Fruit fly (Drosophila melanogaster): Measurements from ENCODE around the gene subdued.
A peak's percentile ranks its signal among the peaks of the same experiment; 100 is the strongest.

subdued gene

dm6 chr3R:19600335-19600734 is 42.2 kb downstream of the subdued start, which contains the start of gene CG7333:
CG7333 (plus strand) TSS chr3R:19600635.
- TF ChIP-seq dsf (GFP tag; optimal IDR thresholded peaks at IDR 0.05; ENCODE audit: borderline replicate concordance) (no peak), GATAd (GFP tag; optimal IDR thresholded peaks at IDR 0.05) (no peak), br (GFP tag; optimal IDR thresholded peaks at IDR 0.05) (no peak), CrebA (GFP tag; optimal IDR thresholded peaks at IDR 0.05; ENCODE audit: borderline replicate concordance) (no peak), Hr78 (GFP tag; optimal IDR thresholded peaks at IDR 0.05) (no peak), woc (GFP tag; optimal IDR thresholded peaks at IDR 0.05) (no peak), dmrt93B (GFP tag; optimal IDR thresholded peaks at IDR 0.05) (no peak), jim (GFP tag; optimal IDR thresholded peaks at IDR 0.05) (no peak), foxo (GFP tag; optimal IDR thresholded peaks at IDR 0.05) (no peak), HLH106 (tag; optimal IDR thresholded peaks at IDR 0.05) (no peak), Jra (GFP tag; optimal IDR thresholded peaks at IDR 0.05) (no peak), CG32264 (GFP tag; optimal IDR thresholded peaks at IDR 0.05) (no peak), h (GFP tag; optimal IDR thresholded peaks at IDR 0.05) (no peak), Hnf4 (GFP tag; optimal IDR thresholded peaks at IDR 0.05) (no peak), Abd-B (GFP tag; optimal IDR thresholded peaks at IDR 0.05) (no peak), tai (GFP tag; optimal IDR thresholded peaks at IDR 0.05) (no peak), Rel (GFP tag; optimal IDR thresholded peaks at IDR 0.05) (no peak), Rel (tag; optimal IDR thresholded peaks at IDR 0.05) (no peak), dl (GFP tag; optimal IDR thresholded peaks at IDR 0.05; ENCODE audit: insufficient read depth in 1 of 2, partially characterized antibody in 2 of 2) (no peak)

- TF ChIP-seq fru (GFP tag; optimal IDR thresholded peaks at IDR 0.05) (no peak), pan (optimal IDR thresholded peaks at IDR 0.05) (no peak), foxo (GFP tag; optimal IDR thresholded peaks at IDR 0.05) (no peak), brk (GFP tag; optimal IDR thresholded peaks at IDR 0.05) (no peak), Dfd (GFP tag; optimal IDR thresholded peaks at IDR 0.05) (no peak), Jra (GFP tag; optimal IDR thresholded peaks at IDR 0.05) (no peak), h (GFP tag; optimal IDR thresholded peaks at IDR 0.05) (no peak), rgr (GFP tag; optimal IDR thresholded peaks at IDR 0.05) (no peak), Mio (GFP tag; optimal IDR thresholded peaks at IDR 0.05) (no peak), Myc (optimal IDR thresholded peaks at IDR 0.05) (no peak), psq (GFP tag; optimal IDR thresholded peaks at IDR 0.05) (no peak)
Observed at dm6 chr3R:19598855-19599254, 43.7 kb downstream of the subdued start, which contains the start of gene Cpr92A. Cpr92A (minus strand) TSS chr3R:19598955.

- no peak for TF ChIP-seq Hr78 (GFP tag; optimal IDR thresholded peaks at IDR 0.05)
- TF ChIP-seq OdsH (GFP tag; optimal IDR thresholded peaks at IDR 0.05): no peak
- no peak for TF ChIP-seq Mio (GFP tag; optimal IDR thresholded peaks at IDR 0.05)
- TF ChIP-seq sv (GFP tag; optimal IDR thresholded peaks at IDR 0.05): no peak
- TF ChIP-seq foxo (GFP tag; optimal IDR thresholded peaks at IDR 0.05): no peak
- TF ChIP-seq CG32264 (GFP tag; optimal IDR thresholded peaks at IDR 0.05): no peak
- TF ChIP-seq Sp1 (GFP tag; optimal IDR thresholded peaks at IDR 0.05): no peak
- no peak for TF ChIP-seq ey (GFP tag; optimal IDR thresholded peaks at IDR 0.05)
- no peak for TF ChIP-seq Hr83 (GFP tag; optimal IDR thresholded peaks at IDR 0.05; ENCODE audit: poor library complexity, severe bottlenecking)
- TF ChIP-seq psq (GFP tag; optimal IDR thresholded peaks at IDR 0.05): no peak
- TF ChIP-seq HLH106 (tag; optimal IDR thresholded peaks at IDR 0.05): no peak
- TF ChIP-seq sage (GFP tag; optimal IDR thresholded peaks at IDR 0.05): no peak
- TF ChIP-seq N (GFP tag; optimal IDR thresholded peaks at IDR 0.05): no peak
- no peak for TF ChIP-seq jim (GFP tag; optimal IDR thresholded peaks at IDR 0.05)
Observed at dm6 chr3R:19587652-19588051, 54.9 kb downstream of the subdued start.

- TF ChIP-seq foxo (GFP tag; optimal IDR thresholded peaks at IDR 0.05) (no peak), Hr78 (GFP tag; optimal IDR thresholded peaks at IDR 0.05) (no peak), Rel (GFP tag; optimal IDR thresholded peaks at IDR 0.05) (no peak), Rel (tag; optimal IDR thresholded peaks at IDR 0.05) (no peak), psq (GFP tag; optimal IDR thresholded peaks at IDR 0.05) (no peak), ey (GFP tag; optimal IDR thresholded peaks at IDR 0.05) (no peak)
Observed at dm6 chr3R:19586319-19586718, 56.2 kb downstream of the subdued start.

- TF ChIP-seq Jra (GFP tag; optimal IDR thresholded peaks at IDR 0.05) (peak; percentile 37), dl (GFP tag; optimal IDR thresholded peaks at IDR 0.05; ENCODE audit: insufficient read depth in 1 of 2, partially characterized antibody in 2 of 2) (no peak), Sp1 (GFP tag; optimal IDR thresholded peaks at IDR 0.05) (peak; percentile 53), ey (GFP tag; optimal IDR thresholded peaks at IDR 0.05) (no peak), sage (GFP tag; optimal IDR thresholded peaks at IDR 0.05) (no peak), Hnf4 (GFP tag; optimal IDR thresholded peaks at IDR 0.05) (no peak), dmrt93B (GFP tag; optimal IDR thresholded peaks at IDR 0.05) (peak; percentile 7), CG32264 (GFP tag; optimal IDR thresholded peaks at IDR 0.05) (no peak), rgr (GFP tag; optimal IDR thresholded peaks at IDR 0.05) (peak; percentile 73), fru (GFP tag; optimal IDR thresholded peaks at IDR 0.05) (peak; percentile 54), Abd-B (GFP tag; optimal IDR thresholded peaks at IDR 0.05) (no peak), N (GFP tag; optimal IDR thresholded peaks at IDR 0.05) (no peak), Vsx2 (GFP tag; optimal IDR thresholded peaks at IDR 0.05; ENCODE audit: partially characterized antibody) (no peak), brk (GFP tag; optimal IDR thresholded peaks at IDR 0.05) (peak; percentile 17), foxo (GFP tag; optimal IDR thresholded peaks at IDR 0.05) (peak in 1 of 2 experiments; percentile 39), psq (GFP tag; optimal IDR thresholded peaks at IDR 0.05) (no peak), dsf (GFP tag; optimal IDR thresholded peaks at IDR 0.05; ENCODE audit: borderline replicate concordance) (no peak), h (GFP tag; optimal IDR thresholded peaks at IDR 0.05) (no peak), Dif (GFP tag; optimal IDR thresholded peaks at IDR 0.05; ENCODE audit: partially characterized antibody) (no peak), Dfd (GFP tag; optimal IDR thresholded peaks at IDR 0.05) (no peak), woc (GFP tag; optimal IDR thresholded peaks at IDR 0.05) (no peak), br (GFP tag; optimal IDR thresholded peaks at IDR 0.05) (peak; percentile 57), Myc (optimal IDR thresholded peaks at IDR 0.05) (no peak), GATAd (GFP tag; optimal IDR thresholded peaks at IDR 0.05) (peak; percentile 14), CrebA (GFP tag; optimal IDR thresholded peaks at IDR 0.05; ENCODE audit: borderline replicate concordance) (no peak), Mio (GFP tag; optimal IDR thresholded peaks at IDR 0.05) (no peak), CG9705 (GFP tag; optimal IDR thresholded peaks at IDR 0.05) (peak; percentile 38), HLH106 (tag; optimal IDR thresholded peaks at IDR 0.05) (no peak), Hr78 (GFP tag; optimal IDR thresholded peaks at IDR 0.05) (no peak)
Observed at dm6 chr3R:19584818-19585217, 57.7 kb downstream of the subdued start.
